Fruit fly (Drosophila melanogaster): ENCODE data around the gene pbl.

Gene pbl

DNA sequence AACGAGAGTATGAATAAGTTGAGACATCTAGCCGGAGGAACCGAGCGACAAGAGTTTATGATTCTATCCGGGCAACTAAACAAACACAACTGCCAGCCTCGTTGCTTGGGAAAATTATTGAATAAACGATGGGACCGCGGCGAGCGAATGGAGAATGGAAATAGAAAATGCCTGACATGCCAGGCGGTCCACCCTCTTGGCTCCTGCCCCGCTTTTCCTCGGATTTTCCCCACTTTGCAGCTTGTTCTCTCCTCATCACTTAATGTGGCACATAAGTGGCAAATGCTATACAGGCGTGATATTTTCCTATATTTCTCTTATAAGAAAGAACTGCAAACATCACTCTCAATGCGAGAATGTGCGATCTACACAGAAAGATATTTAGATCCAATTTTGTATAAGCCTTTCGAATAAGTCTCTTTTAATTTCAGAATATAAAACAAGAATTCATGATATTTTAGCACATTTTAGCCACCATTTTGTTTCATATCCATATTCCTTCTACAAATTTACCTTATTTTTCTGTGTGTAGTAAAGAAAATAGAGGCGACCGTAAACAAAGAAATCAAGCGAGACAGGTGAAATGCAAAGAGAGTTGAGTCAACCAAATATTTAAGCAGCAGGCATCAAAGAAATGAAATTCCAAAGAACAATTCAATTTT is 8.1 kb downstream of the pbl start:
- TF ChIP-seq CG8478 (optimal IDR thresholded peaks at IDR 0.05) (no peak), CTCF (optimal IDR thresholded peaks at IDR 0.05) (no peak)

DNA sequence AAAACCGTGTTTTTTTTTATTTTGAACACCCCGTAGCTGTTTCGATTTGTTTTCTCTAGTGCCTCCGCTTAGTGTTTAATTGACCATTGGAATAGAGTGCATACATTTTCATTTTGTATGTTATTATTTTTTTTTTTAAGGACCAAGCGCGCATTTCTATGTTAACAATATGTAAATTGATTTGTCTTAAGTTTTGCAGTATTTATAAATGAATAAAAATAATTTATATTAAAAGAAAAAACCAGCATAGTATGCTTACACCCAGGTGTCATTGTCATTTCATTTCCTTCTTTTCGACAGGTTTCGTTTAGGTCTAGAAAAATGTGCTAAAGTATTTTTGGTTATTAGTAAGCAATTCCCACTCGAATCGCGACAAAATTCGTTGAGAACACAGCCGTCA is 17.2 kb downstream of the pbl start, which contains the start of gene eIF4E5:
Gene eIF4E5, plus strand, starts transcription at position 301 of the 400 bp plus-strand sequence.
- TF ChIP-seq CG8478 (optimal IDR thresholded peaks at IDR 0.05) (no peak), CTCF (optimal IDR thresholded peaks at IDR 0.05) (no peak)

DNA sequence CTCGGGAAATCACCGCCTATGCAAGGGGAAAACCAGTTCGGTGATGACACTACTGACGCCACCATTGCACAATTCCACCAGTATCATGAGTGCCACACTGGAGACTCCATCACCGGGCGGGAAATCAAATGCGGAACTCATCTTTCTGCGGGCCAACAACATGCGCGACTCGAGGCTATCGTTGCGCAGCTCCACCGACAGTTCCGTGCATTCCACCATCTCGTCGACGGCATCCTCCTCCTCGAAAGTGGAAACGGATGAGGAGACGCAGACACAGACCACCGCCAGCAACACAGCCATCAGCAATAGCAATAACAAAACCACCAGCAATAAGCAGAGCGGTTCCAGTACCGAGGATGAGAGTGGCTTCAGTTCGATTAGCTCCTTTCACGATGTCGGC is 17.9 kb downstream of the pbl start:
- TF ChIP-seq CTCF (optimal IDR thresholded peaks at IDR 0.05) (no peak), CG8478 (optimal IDR thresholded peaks at IDR 0.05) (no peak)

DNA sequence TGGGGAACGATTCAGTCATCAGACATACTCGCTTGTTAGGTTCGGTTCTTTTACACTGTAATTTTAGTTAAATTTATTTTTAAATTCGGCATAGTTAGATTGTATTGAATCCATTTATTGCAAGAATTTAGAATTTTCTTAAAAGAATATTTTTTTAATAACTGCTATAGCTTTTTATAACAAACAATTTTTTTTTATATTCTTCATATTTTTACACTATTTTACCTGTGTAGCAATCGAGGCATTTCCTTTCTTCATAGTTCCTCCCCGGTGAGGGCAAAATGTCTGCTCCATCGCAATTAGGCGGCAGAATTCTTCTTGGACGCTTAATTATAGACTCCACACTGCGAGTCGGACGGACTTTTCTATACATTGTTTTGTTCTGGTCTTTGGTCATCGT is 21.2 kb downstream of the pbl start:
- TF ChIP-seq CG8478 (optimal IDR thresholded peaks at IDR 0.05), result no peak
- TF ChIP-seq CTCF (optimal IDR thresholded peaks at IDR 0.05), result no peak

DNA sequence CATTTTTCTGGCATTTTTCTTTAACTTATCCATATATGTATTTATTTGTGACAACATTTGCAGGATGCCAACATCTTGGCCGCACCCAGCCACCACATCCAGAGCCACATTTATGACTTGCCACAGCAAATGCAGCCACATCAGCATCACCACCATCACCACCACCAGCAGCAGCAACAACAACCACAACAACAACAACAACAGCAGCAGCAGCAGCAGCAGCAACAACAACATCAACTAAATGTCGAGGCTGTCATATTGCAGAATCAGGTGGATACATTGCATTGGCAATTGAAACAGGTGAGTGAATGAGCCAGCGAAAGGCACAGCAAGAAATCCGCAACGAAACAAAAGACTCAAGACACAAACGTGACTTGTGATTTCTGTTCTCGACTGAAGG is 21.8 kb downstream of the pbl start:
- TF ChIP-seq CG8478 (optimal IDR thresholded peaks at IDR 0.05) (no peak), CTCF (optimal IDR thresholded peaks at IDR 0.05) (no peak)

DNA sequence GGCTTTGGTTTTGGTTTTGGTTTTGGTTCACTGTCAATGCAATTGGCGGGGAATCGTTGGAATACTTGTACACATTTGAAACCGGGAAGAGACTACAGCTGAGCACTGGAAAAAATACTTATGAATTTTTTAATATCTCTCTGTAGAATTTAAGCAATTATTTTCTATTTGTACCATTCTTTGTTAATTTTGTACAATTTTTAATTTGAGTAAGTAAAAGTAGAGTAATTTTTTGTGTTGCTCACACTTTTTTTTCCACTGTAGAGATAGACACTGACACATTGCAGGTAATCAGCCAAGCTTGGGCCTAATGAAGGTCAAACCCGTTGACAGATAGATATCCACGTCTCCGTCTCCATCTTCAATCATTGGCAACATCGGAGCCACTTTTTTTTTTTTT is 28.5 kb downstream of the pbl start:
- TF ChIP-seq CTCF (optimal IDR thresholded peaks at IDR 0.05) (no peak), CG8478 (optimal IDR thresholded peaks at IDR 0.05) (no peak)

DNA sequence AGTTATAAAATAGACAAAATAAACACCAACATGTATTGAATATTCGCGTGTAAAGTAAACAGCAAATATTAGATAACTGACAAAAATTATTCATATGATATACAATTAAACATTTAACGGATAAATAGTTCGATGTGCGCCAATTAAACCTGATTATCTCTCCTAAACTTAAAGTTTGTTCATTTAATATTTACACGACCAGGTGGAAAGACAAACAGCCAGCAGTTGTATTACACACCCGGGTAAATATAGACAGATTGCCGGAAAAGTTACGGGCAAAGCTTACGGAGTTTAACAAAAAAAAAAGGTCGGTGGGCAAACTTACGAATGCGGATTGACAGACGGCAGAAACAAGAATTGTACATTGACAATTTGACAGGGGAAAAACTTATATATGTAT is 29.6 kb downstream of the pbl start:
- TF ChIP-seq CG8478 (optimal IDR thresholded peaks at IDR 0.05) (no peak), CTCF (optimal IDR thresholded peaks at IDR 0.05) (no peak)

DNA sequence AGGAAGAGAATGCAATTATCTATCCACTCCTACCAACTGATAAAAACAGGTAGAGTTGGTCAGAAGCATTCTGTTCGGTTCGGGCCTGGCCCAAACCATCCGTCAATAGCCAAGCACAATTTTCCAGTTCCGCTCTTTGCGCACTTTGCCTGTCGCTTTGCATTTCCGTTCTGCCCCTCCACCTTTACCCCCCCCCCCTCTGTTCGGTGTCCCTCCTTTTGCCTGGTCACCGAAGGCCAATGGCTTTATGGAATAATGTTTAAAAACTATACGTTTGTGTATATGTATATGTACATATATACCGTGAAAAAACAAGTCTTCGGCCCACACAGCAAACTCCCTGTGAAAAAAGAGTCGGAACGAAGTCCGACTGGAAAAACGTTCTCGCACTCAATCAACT is 30.6 kb downstream of the pbl start:
- TF ChIP-seq CG8478 (optimal IDR thresholded peaks at IDR 0.05) (no peak), CTCF (optimal IDR thresholded peaks at IDR 0.05) (no peak)

DNA sequence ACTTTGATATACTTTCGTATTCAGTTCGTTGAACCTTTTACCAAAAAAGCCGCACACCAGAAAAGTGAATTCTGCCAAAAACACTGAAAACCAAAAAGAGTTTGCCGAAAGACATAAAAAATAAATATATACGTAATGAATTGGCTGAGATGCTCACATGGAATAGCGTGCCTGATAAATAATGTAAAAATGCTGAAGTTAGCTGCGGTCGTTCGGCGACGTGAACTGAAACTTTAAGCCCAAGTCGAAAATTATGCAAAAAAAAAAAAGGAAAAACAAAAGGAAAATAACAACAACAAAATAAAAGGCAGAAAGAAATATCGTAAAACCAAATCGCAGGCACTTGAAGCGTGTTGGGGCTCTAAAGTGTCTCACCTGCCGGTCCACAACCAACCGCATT is 32.1 kb downstream of the pbl start:
- no peak for TF ChIP-seq CG8478 (optimal IDR thresholded peaks at IDR 0.05)
- no peak for TF ChIP-seq CTCF (optimal IDR thresholded peaks at IDR 0.05)

DNA sequence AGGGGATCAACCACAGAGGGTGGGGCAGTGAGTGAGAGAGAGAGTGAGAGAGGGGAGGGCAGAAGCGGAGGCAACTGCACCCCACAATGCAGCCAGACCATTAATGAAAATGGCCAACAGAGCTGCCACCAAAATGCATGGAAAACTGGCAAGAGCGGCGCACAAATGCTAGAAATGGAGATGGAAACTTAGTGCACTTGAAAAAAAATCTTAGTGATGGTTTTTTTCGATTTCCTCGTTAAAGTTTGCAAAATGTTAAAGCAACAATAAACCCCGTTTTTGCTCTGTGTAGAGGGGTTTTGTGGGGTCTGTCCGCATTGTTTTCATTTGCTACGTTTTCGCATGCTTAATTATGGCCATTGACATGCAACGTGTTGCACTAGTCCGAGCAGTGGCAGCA is 34.3 kb downstream of the pbl start:
- TF ChIP-seq CG8478 (optimal IDR thresholded peaks at IDR 0.05), result no peak

DNA sequence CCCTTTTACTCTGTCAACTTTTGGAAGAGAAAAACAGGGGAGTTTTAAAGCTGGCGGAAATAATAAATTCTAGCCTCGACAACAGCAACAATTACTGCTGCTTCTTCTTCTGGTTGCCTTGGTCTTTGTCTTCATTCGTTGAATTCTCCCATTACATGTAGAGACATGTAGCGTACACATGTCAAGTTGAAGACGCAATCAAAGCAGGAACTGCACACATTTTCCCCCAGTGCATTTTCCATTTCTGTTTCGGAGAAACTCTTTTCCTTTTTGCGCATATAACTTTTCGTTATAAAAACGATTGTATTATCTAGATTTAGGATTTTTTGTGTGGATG is 35.4 kb downstream of the pbl start:
- TF ChIP-seq CTCF (optimal IDR thresholded peaks at IDR 0.05) (no peak), CG8478 (optimal IDR thresholded peaks at IDR 0.05) (no peak)

DNA sequence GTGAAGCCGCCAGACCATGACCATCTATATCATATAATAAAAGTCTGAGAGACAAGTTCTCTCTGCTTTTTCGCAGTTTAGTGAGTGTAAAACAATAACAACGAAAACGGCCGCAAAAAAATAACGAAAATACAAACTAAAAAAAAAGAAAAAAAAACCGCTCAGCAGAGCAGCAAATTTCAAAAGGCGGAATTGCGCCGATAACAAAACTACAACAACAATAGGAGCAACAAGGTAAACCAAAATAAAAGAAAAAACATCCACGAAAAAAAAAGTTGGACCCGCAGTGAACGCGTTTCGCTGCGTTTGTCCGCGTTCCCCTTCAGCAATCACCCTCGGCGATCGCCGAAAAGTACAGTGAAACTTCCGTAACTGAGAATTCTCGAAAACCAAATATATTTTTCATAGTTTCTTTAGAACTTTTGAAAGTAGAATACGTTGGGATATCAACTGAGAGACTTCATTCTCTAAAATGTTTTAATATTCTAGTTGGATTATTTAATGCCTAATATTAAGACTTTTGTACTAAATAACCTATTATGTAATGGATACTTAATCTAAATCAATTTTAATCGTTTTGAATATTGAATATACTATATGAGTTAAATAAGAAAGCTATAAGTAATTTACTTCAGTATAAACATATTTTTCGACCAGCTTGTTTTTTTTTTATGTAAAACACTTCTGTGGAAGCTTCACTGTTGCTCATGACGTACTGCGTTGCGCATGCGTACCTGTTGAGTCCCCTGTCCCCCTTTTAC is 36.0 kb downstream of the pbl start:
- no peak for TF ChIP-seq CG8478 (optimal IDR thresholded peaks at IDR 0.05)
- no peak for TF ChIP-seq CTCF (optimal IDR thresholded peaks at IDR 0.05)

DNA sequence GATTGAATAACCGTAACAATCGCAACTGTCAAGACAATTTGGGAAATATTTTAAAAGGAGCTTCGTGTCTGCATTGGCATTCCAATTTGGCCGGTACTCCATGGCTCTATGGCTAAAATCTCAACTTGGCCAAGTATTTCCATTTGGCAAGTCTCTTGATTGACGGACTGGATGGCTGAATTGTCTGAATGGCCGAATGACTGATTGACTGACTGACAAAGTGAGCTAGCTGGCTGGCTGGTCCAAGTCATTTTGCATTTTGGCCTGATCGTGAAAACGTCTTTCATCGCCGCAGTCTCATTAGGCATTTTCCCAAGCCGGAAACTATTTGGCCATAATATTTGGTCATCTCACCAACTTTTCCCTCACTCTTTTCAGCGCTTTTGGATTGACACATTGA is 37.2 kb downstream of the pbl start:
- TF ChIP-seq CTCF (optimal IDR thresholded peaks at IDR 0.05) (no peak), CG8478 (optimal IDR thresholded peaks at IDR 0.05) (no peak)

DNA sequence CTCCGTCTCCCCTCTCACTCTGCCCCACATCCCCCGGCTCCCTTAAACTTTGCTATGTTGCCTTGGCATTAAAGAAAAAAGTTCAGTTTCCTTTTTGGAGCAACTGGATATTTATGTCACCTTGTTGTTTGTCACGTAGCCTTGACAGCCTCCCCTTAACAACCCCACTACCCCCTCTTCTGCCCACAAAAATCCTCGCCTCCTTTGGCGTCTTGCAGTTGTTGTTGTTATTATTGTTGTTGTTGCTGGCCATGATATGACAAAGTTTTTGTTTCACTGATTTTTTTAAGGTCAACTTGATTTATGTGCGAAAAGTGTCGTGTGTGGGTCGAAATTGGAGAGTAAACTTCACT is 41.4 kb downstream of the pbl start:
- TF ChIP-seq CG8478 (optimal IDR thresholded peaks at IDR 0.05), result no peak
- no peak for TF ChIP-seq CTCF (optimal IDR thresholded peaks at IDR 0.05)

DNA sequence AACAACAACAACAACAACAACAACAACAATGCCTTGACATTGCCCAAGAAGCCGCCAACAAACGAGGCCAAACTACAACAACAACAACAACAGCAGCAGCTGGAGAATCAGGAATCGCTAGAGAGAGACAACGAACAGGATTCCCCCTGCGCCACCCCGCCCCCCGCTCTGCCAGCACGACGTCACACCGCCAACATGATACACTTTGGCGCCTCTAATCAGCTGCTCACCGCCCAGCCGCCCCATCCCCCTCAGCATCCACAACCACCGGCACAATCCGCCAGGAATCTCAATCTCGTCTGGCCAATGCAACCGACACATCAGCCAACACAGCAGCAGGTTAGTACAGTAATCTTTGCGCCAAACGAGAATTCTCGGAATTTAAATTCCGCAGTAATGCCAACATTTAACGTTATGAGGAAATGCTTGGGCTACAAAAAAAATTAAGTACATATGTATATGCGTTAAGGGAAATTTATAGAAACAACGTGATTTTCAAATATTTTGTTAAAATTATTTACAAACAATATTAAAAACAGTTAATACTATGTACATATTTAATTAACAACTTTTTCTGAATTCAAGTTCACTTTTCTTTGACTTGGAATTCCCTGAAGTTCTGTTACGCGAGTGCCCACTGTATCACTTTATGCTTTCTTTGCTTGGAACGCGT is 41.9 kb downstream of the pbl start:
- no peak for TF ChIP-seq CTCF (optimal IDR thresholded peaks at IDR 0.05)
- no peak for TF ChIP-seq CG8478 (optimal IDR thresholded peaks at IDR 0.05)

DNA sequence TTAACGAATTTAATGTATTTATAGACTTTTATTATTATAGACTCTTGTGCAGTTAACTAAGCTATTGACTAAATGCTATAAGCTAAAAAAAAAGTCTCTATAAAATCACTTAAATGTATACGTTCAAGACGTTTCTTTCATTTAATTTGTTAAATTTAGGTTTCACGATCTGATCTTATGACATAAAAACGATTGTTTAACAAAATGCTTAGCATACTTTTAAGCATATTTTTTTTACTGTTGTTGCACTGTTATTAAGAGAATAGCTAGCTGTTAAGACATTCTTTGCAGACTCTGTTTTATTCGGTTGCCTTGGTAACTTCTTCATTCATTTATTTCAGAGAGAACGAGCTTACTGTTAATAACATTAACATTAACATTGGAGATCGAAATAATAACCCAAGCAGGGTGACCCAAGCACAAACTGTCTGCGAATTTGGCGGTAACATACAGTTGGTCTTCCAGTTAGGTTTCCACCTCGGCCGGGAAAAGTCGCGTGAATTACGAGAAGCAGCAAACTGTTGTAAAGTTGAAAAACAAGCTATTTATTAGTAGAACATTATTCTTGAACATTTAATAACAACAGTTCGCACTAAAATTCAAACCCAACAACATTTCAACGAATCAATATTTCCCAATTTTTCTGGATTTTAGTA is 43.0 kb downstream of the pbl start, which contains the start of gene CG32365:
Gene CG32365, plus strand, starts transcription at position 462 of the 656 bp plus-strand sequence.
- TF ChIP-seq CTCF (optimal IDR thresholded peaks at IDR 0.05), result no peak
- TF ChIP-seq CG8478 (optimal IDR thresholded peaks at IDR 0.05), result no peak

Measured in S2 (cell line).